Worm (Caenorhabditis elegans): ENCODE data around the gene C47D12.2.

Gene C47D12.2

ce11 chrII:11700635-11701034, 24.5 kb downstream of the C47D12.2 start:
- TF ChIP-seq fos-1 (tag; optimal IDR thresholded peaks at IDR 0.05) = no peak
- no peak for TF ChIP-seq lin-14 (GFP tag; optimal IDR thresholded peaks at IDR 0.05)
- TF ChIP-seq jun-1 (tag; optimal IDR thresholded peaks at IDR 0.05) = no peak
- TF ChIP-seq elt-2 (tag; optimal IDR thresholded peaks at IDR 0.05) = no peak
- TF ChIP-seq ces-1 (GFP tag; optimal IDR thresholded peaks at IDR 0.05) = no peak
- TF ChIP-seq lsy-2 (tag; optimal IDR thresholded peaks at IDR 0.05) = no peak
- no peak for TF ChIP-seq pax-3 (tag; optimal IDR thresholded peaks at IDR 0.05)
- no peak for TF ChIP-seq skn-1 (tag; optimal IDR thresholded peaks at IDR 0.05)
- TF ChIP-seq ama-1 (optimal IDR thresholded peaks at IDR 0.05) = no peak
- no peak for TF ChIP-seq tlp-1 (tag; optimal IDR thresholded peaks at IDR 0.05)
- no peak for TF ChIP-seq isw-1 (GFP tag; IDR thresholded peaks at IDR 0.05)
- no peak for TF ChIP-seq mef-2 (tag; optimal IDR thresholded peaks at IDR 0.05)
- no peak for TF ChIP-seq dsc-1 (tag; optimal IDR thresholded peaks at IDR 0.05)
- TF ChIP-seq snu-23 (GFP tag; optimal IDR thresholded peaks at IDR 0.05) = no peak
- no peak for TF ChIP-seq efl-3 (GFP tag; optimal IDR thresholded peaks at IDR 0.05)
- no peak for TF ChIP-seq fkh-8 (tag; optimal IDR thresholded peaks at IDR 0.05)

ce11 chrII:11705787-11706186, 29.7 kb downstream of the C47D12.2 start, which contains the start of gene VF13D12L.3:
Gene VF13D12L.3, plus strand, starts transcription at chrII:11706009.
- TF ChIP-seq unc-30 (tag; optimal IDR thresholded peaks at IDR 0.05) = no peak
- peak in 1 of 6 experiments; percentile 13 for TF ChIP-seq elt-3 (tag; optimal IDR thresholded peaks at IDR 0.05)
- no peak for TF ChIP-seq hlh-4 (tag; optimal IDR thresholded peaks at IDR 0.05)
- no peak for TF ChIP-seq ets-5 (GFP tag; IDR thresholded peaks at IDR 0.05)
- no peak for TF ChIP-seq zag-1 (tag; optimal IDR thresholded peaks at IDR 0.05)
- TF ChIP-seq irx-1 (tag; optimal IDR thresholded peaks at IDR 0.05) = no peak
- peak; percentile 15 for TF ChIP-seq nhr-71 (tag; optimal IDR thresholded peaks at IDR 0.05)
- TF ChIP-seq fkh-8 (tag; optimal IDR thresholded peaks at IDR 0.05) = no peak
- TF ChIP-seq hlh-17 (GFP tag; optimal IDR thresholded peaks at IDR 0.05; ENCODE audit: borderline replicate concordance) = no peak
- TF ChIP-seq pag-3 (tag; optimal IDR thresholded peaks at IDR 0.05; ENCODE audit: borderline replicate concordance, insufficient read depth) = no peak
- no peak for TF ChIP-seq nhr-77 (tag; optimal IDR thresholded peaks at IDR 0.05)
- TF ChIP-seq nhr-20 (tag; optimal IDR thresholded peaks at IDR 0.05) = no peak
- peak; percentile 7 for TF ChIP-seq nhr-90 (tag; optimal IDR thresholded peaks at IDR 0.05; ENCODE audit: poor library complexity)
- TF ChIP-seq blmp-1 (tag; optimal IDR thresholded peaks at IDR 0.05) = peak; percentile 71
- TF ChIP-seq fos-1 (tag; optimal IDR thresholded peaks at IDR 0.05) = no peak
- peak; percentile 32 for TF ChIP-seq nhr-85 (tag)
- TF ChIP-seq ceh-88 (GFP tag; IDR thresholded peaks at IDR 0.05) = no peak
- TF ChIP-seq egl-27 (tag; optimal IDR thresholded peaks at IDR 0.05) = no peak
- TF ChIP-seq lin-35 (GFP tag; optimal IDR thresholded peaks at IDR 0.05) = peak in 1 of 2 experiments; percentile 3
- no peak for TF ChIP-seq alr-1 (tag; optimal IDR thresholded peaks at IDR 0.05; ENCODE audit: borderline replicate concordance)

- TF ChIP-seq irx-1 (tag; optimal IDR thresholded peaks at IDR 0.05) = no peak
- TF ChIP-seq pax-3 (tag; optimal IDR thresholded peaks at IDR 0.05) = no peak
- no peak for TF ChIP-seq F16B12.6 (tag; optimal IDR thresholded peaks at IDR 0.05)
- no peak for TF ChIP-seq nhr-47 (tag; optimal IDR thresholded peaks at IDR 0.05)
- no peak for TF ChIP-seq pag-3 (tag; optimal IDR thresholded peaks at IDR 0.05; ENCODE audit: borderline replicate concordance, insufficient read depth)
- no peak for TF ChIP-seq alr-1 (tag; optimal IDR thresholded peaks at IDR 0.05; ENCODE audit: borderline replicate concordance)
- no peak for TF ChIP-seq hlh-17 (GFP tag; optimal IDR thresholded peaks at IDR 0.05; ENCODE audit: borderline replicate concordance)
- TF ChIP-seq ztf-11 (tag; optimal IDR thresholded peaks at IDR 0.05) = no peak
Observed at ce11 chrII:11709464-11709863, 33.4 kb downstream of the C47D12.2 start, which contains the start of gene fcmt-1. Gene fcmt-1, minus strand, starts transcription at chrII:11709564.

ce11 chrII:11710771-11711170, 34.7 kb downstream of the C47D12.2 start:
- no peak for TF ChIP-seq nhr-90 (tag; optimal IDR thresholded peaks at IDR 0.05; ENCODE audit: poor library complexity)
- no peak for TF ChIP-seq efl-1 (optimal IDR thresholded peaks at IDR 0.05)
- TF ChIP-seq efl-1 (GFP tag; optimal IDR thresholded peaks at IDR 0.05 in 1 of 2) = peak in 1 of 2 experiments; percentile 15
- peak; percentile 97 for TF ChIP-seq blmp-1 (tag; optimal IDR thresholded peaks at IDR 0.05)
- TF ChIP-seq grh-1 (GFP tag; IDR thresholded peaks at IDR 0.05) = no peak
